Worm (Caenorhabditis elegans) whole organism, mixed stage, embryonic: ENCODE data around the gene zyg-1.
"Not testable (repeated sequence)": the region's sequence is repeated elsewhere in the genome, so short reads cannot be mapped to it uniquely, and the experiment has no call there.

Source experiments
- M03D4.4 ChIP-seq: sonication (generic microtip); optimal IDR thresholded peaks from 2 replicates; lab custom pipeline; 2017; ENCODE audit warnings: mild to moderate bottlenecking, missing genetic modification characterization, missing compliant biosample characterization
- bed-3 ChIP-seq: fragments of 200-800 bp; sonication (Bioruptor generic); optimal IDR thresholded peaks from 3 replicates; lab custom pipeline; 2018; ENCODE audit warnings: mild to moderate bottlenecking, missing genetic modification characterization, moderate library complexity, missing compliant biosample characterization
- blmp-1 ChIP-seq: fragments of 150-350 bp; optimal IDR thresholded peaks from 2 replicates; lab custom pipeline; 2014; ENCODE audit warnings: missing biosample characterization, missing genetic modification characterization
- ceh-43 ChIP-seq: fragments of 200-800 bp; sonication (Bioruptor generic); optimal IDR thresholded peaks from 2 replicates; lab custom pipeline; 2018; ENCODE audit warnings: mild to moderate bottlenecking, missing genetic modification characterization, moderate library complexity, missing compliant biosample characterization
- ceh-83 ChIP-seq: fragments of 200-800 bp; sonication (Bioruptor generic); optimal IDR thresholded peaks from 2 replicates; lab custom pipeline; 2018; ENCODE audit warnings: mild to moderate bottlenecking, missing genetic modification characterization, missing compliant biosample characterization
- ces-1 ChIP-seq: fragments of 150-350 bp; optimal IDR thresholded peaks from 2 replicates; lab custom pipeline; 2014; ENCODE audit warnings: missing biosample characterization, missing genetic modification reagents, missing genetic modification characterization
- elt-1 ChIP-seq: sonication (generic microtip); optimal IDR thresholded peaks from 2 replicates; lab custom pipeline; 2017; ENCODE audit warnings: missing genetic modification characterization, mild to moderate bottlenecking, missing compliant biosample characterization, antibody characterized with exemption, moderate library complexity, borderline replicate concordance; ENCODE audit not compliant: insufficient read depth
- elt-3 ChIP-seq: fragments of 150-350 bp; optimal IDR thresholded peaks from 2 replicates; lab custom pipeline; 2014; ENCODE audit warnings: missing biosample characterization, missing genetic modification characterization
- flh-1 ChIP-seq: fragments of 200-800 bp; sonication (Bioruptor generic); optimal IDR thresholded peaks from 2 replicates; lab custom pipeline; 2018; ENCODE audit warnings: mild to moderate bottlenecking, missing genetic modification characterization, moderate library complexity, missing compliant biosample characterization
- ham-2 ChIP-seq: fragments of 200-800 bp; sonication (Bioruptor generic); optimal IDR thresholded peaks from 2 replicates; lab custom pipeline; 2018; ENCODE audit warnings: mild to moderate bottlenecking, missing genetic modification characterization, missing compliant biosample characterization
- hlh-1 ChIP-seq: fragments of 150-350 bp; optimal IDR thresholded peaks from 2 replicates; lab custom pipeline; 2014; ENCODE audit warnings: missing biosample characterization, missing genetic modification reagents, missing genetic modification characterization
- lin-13 ChIP-seq: fragments of 150-350 bp; optimal IDR thresholded peaks from 2 replicates; lab custom pipeline; 2014; ENCODE audit warnings: missing biosample characterization, missing genetic modification characterization
- lsy-2 ChIP-seq: fragments of 150-350 bp; optimal IDR thresholded peaks from 2 replicates; lab custom pipeline; 2014; ENCODE audit warnings: missing biosample characterization, missing genetic modification characterization
- mab-5 ChIP-seq: fragments of 150-350 bp; optimal IDR thresholded peaks from 2 replicates; lab custom pipeline; 2014; ENCODE audit warnings: missing biosample characterization, missing genetic modification characterization
- mep-1 ChIP-seq: fragments of 150-350 bp; optimal IDR thresholded peaks from 2 replicates; lab custom pipeline; 2017; ENCODE audit warnings: missing biosample characterization, missing genetic modification reagents, missing genetic modification characterization, inconsistent platforms
- mls-2 ChIP-seq: sonication (generic microtip); optimal IDR thresholded peaks from 2 replicates; lab custom pipeline; 2016; ENCODE audit warnings: mild to moderate bottlenecking, missing genetic modification characterization, moderate library complexity, missing compliant biosample characterization
- nhr-2 ChIP-seq: fragments of 150-350 bp; optimal IDR thresholded peaks from 2 replicates; lab custom pipeline; 2014; ENCODE audit warnings: missing biosample characterization, missing genetic modification characterization
- nhr-237 ChIP-seq: fragments of 150-350 bp; optimal IDR thresholded peaks from 2 replicates; lab custom pipeline; 2014; ENCODE audit warnings: missing biosample characterization, missing genetic modification characterization
- nhr-76 ChIP-seq: sonication (generic microtip); optimal IDR thresholded peaks from 2 replicates; lab custom pipeline; 2017; ENCODE audit warnings: missing biosample characterization, missing genetic modification characterization
- pha-4 ChIP-seq: fragments of 150-350 bp; optimal IDR thresholded peaks from 2 replicates; lab custom pipeline; 2018; ENCODE audit warnings: missing biosample characterization, missing genetic modification reagents, missing genetic modification characterization
- sem-2 ChIP-seq: fragments of 200-800 bp; sonication (Bioruptor generic); optimal IDR thresholded peaks from 2 replicates; lab custom pipeline; 2018; ENCODE audit warnings: mild to moderate bottlenecking, missing genetic modification characterization, missing compliant biosample characterization
- sptf-1 ChIP-seq: sonication (generic microtip); optimal IDR thresholded peaks from 2 replicates; lab custom pipeline; 2017; ENCODE audit warnings: mild to moderate bottlenecking, missing genetic modification characterization, moderate library complexity, missing compliant biosample characterization
- tbx-8 ChIP-seq: fragments of 200-800 bp; sonication (Bioruptor generic); optimal IDR thresholded peaks from 2 replicates; lab custom pipeline; 2018; ENCODE audit warnings: mild to moderate bottlenecking, missing genetic modification characterization, moderate library complexity, missing compliant biosample characterization
- unc-39 ChIP-seq: fragments of 150-350 bp; optimal IDR thresholded peaks from 2 replicates; lab custom pipeline; 2014; ENCODE audit warnings: missing biosample characterization, missing genetic modification characterization
- unc-62 ChIP-seq: fragments of 150-350 bp; optimal IDR thresholded peaks from 2 replicates; lab custom pipeline; 2014; ENCODE audit warnings: missing biosample characterization, missing genetic modification reagents, missing genetic modification characterization
- zip-8 ChIP-seq: fragments of 150-350 bp; optimal IDR thresholded peaks from 2 replicates; lab custom pipeline; 2014; ENCODE audit warnings: missing biosample characterization, missing genetic modification characterization
- ztf-11 ChIP-seq: fragments of 150-350 bp; optimal IDR thresholded peaks from 2 replicates; lab custom pipeline; 2014; ENCODE audit warnings: missing biosample characterization, missing genetic modification characterization

zyg-1 gene

ce11 chrII:5605538-5605945, 44.0 kb upstream of the zyg-1 start:
- peak; percentile 57 for TF ChIP-seq unc-62 (GFP tag; lab: Kevin White, UChicago)
- peak; percentile 84 for TF ChIP-seq elt-3 (tag; lab: Kevin White, UChicago)
- TF ChIP-seq tbx-8 = no peak

DNA sequence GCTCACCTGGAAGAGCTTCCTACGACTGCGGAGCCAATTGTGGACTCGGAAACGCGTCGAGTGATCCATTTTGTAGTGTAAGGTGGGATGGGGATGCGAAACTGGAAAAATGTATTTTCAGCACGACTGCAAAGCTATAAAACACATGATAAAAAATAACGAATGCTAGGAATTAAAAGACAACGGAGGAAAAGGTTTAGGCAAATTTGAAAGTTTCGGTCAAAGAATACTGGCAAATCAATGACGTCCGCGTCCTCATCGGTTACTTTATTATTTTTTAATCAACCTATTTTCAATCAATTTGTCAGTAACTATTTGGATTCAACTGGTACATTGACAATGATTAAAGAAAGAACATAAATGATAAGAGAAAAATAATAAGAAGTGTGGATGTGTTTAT, 41.8 kb upstream of the zyg-1 start, which contains the start of gene C17G10.7:
TSS of gene C17G10.7 (minus strand) at position 101 of the 400 bp plus-strand sequence.
- TF ChIP-seq bed-3 (GFP tag; lab: Kevin White, UChicago) (no peak), hlh-1 (tag; lab: Kevin White, UChicago) (no peak), M03D4.4 (no peak), flh-1 (GFP tag; lab: Kevin White, UChicago) (no peak), pha-4 (tag; lab: Kevin White, UChicago) (no peak), ham-2 (GFP tag; lab: Kevin White, UChicago) (no peak), lin-13 (tag; lab: Kevin White, UChicago) (no peak), lsy-2 (no peak), ztf-11 (tag; lab: Kevin White, UChicago) (no peak), sem-2 (no peak), unc-39 (no peak), sptf-1 (tag; lab: Kevin White, UChicago) (no peak), blmp-1 (tag; lab: Kevin White, UChicago) (no peak), zip-8 (tag; lab: Kevin White, UChicago) (no peak), mls-2 (tag; lab: Kevin White, UChicago) (no peak), ceh-83 (GFP tag; lab: Kevin White, UChicago) (no peak)
- TF ChIP-seq, all 35 proteins: peak for 0

- TF ChIP-seq nhr-237 (tag; lab: Kevin White, UChicago) (no peak), ztf-11 (tag; lab: Kevin White, UChicago) (no peak)
Observed at ce11 chrII:5619298-5619697, 30.2 kb upstream of the zyg-1 start, which contains the start of gene dhs-6. dhs-6 (minus strand) TSS chrII:5619319.

DNA sequence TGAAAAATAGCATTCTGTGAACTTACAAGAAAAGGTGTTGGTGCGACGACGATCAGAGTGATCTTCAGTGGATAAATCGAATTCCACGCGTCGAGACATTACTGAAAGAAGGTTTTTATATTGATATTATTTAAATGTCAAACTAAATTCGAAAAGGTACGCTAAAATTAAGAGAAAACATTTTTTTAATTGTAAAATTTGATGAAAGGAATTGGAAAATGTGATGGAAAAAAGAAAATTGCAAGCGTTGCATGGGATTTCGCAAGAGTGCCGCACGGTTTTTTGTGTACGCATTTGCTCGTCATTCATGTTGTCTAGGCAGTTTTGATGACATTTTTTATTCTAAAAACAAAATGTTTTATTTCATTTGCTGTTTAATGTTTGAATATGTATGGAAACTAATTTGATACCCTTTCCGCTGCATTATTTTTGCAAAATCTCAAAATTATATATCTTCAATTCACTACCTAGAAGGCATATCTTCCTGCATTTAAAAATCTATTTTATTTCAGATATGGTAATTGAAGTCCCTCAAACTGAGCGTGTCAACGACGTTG, 27.1 kb upstream of the zyg-1 start, which contains the start of the genes eif-3.L and npl-4.2:
TSS of gene eif-3.L (minus strand) at position 101 of the 557 bp plus-strand sequence.
TSS of gene npl-4.2 (plus strand) at position 507 of the 557 bp plus-strand sequence.
- not testable (repeated sequence) for TF ChIP-seq mab-5; mep-1; ceh-43 (GFP tag; lab: Kevin White, UChicago)

ce11 chrII:5628326-5628818, 21.2 kb upstream of the zyg-1 start, which contains the start of gene F59E12.15:
F59E12.15 (minus strand) TSS chrII:5628376.
- TF ChIP-seq mep-1 (no peak), elt-1 (no peak), nhr-76 (tag; lab: Kevin White, UChicago) (no peak), ztf-11 (tag; lab: Kevin White, UChicago) (no peak), ces-1 (GFP tag; lab: Kevin White, UChicago) (no peak), lin-13 (tag; lab: Kevin White, UChicago) (no peak)
- TF ChIP-seq, all 35 proteins: peak for 0

DNA sequence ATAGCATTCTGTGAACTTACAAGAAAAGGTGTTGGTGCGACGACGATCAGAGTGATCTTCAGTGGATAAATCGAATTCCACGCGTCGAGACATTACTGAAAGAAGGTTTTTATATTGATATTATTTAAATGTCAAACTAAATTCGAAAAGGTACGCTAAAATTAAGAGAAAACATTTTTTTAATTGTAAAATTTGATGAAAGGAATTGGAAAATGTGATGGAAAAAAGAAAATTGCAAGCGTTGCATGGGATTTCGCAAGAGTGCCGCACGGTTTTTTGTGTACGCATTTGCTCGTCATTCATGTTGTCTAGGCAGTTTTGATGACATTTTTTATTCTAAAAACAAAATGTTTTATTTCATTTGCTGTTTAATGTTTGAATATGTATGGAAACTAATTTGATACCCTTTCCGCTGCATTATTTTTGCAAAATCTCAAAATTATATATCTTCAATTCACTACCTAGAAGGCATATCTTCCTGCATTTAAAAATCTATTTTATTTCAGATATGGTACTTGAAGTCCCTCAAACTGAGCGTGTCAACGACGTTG, 18.6 kb upstream of the zyg-1 start, which contains the start of the genes F59E12.6 and npl-4.1:
TSS of gene F59E12.6 (minus strand) at position 101 of the 551 bp plus-strand sequence.
TSS of gene npl-4.1 (plus strand) at position 501 of the 551 bp plus-strand sequence.
- not testable (repeated sequence) for TF ChIP-seq lin-13, nhr-76, pha-4 (tag; lab: Kevin White, UChicago)

ce11 chrII:5633453-5633852, 16.1 kb upstream of the zyg-1 start:
- no peak for TF ChIP-seq ces-1 (GFP tag; lab: Kevin White, UChicago)
- TF ChIP-seq ham-2 (GFP tag; lab: Kevin White, UChicago) = no peak
- no peak for TF ChIP-seq nhr-2 (tag; lab: Kevin White, UChicago)
- TF ChIP-seq unc-39 = no peak
- no peak for TF ChIP-seq elt-1
- TF ChIP-seq nhr-76 (tag; lab: Kevin White, UChicago) = no peak
- no peak for TF ChIP-seq mls-2 (tag; lab: Kevin White, UChicago)
- no peak for TF ChIP-seq unc-62 (GFP tag; lab: Kevin White, UChicago)
- no peak for TF ChIP-seq M03D4.4
